Worm (Caenorhabditis elegans) whole organism, L2 larva: ENCODE results near the gene F08D12.15.

Experiments
- C34F6.9 ChIP-seq: fragments of 150-350 bp; optimal IDR thresholded peaks from 2 replicates; lab custom pipeline; 2014; ENCODE audit warnings: missing biosample characterization, missing genetic modification characterization
- F13H6.1 ChIP-seq: sonication (generic microtip); optimal IDR thresholded peaks from 2 replicates; lab custom pipeline; 2016; ENCODE audit warnings: missing genetic modification characterization, missing compliant biosample characterization
- R02D3.7 ChIP-seq: fragments of 150-350 bp; optimal IDR thresholded peaks from 2 replicates; lab custom pipeline; 2014; ENCODE audit warnings: missing biosample characterization, missing genetic modification characterization
- Y55F3AM.14 ChIP-seq: fragments of 200-800 bp; sonication (Bioruptor generic); optimal IDR thresholded peaks from 2 replicates; lab custom pipeline; 2018; ENCODE audit warnings: mild to moderate bottlenecking, missing genetic modification characterization, missing compliant biosample characterization
- ZK546.5 ChIP-seq: sonication (generic microtip); optimal IDR thresholded peaks from 2 replicates; lab custom pipeline; 2017; ENCODE audit warnings: missing biosample characterization, missing genetic modification characterization
- alr-1 ChIP-seq: fragments of 150-350 bp; optimal IDR thresholded peaks from 2 replicates; lab custom pipeline; 2014; ENCODE audit warnings: missing biosample characterization, missing genetic modification characterization
- aly-2 ChIP-seq: fragments of 150-350 bp; optimal IDR thresholded peaks from 2 replicates; lab custom pipeline; 2014; ENCODE audit warnings: missing biosample characterization, missing genetic modification characterization
- ama-1 ChIP-seq: fragments of 150-350 bp; optimal IDR thresholded peaks from 2 replicates; lab custom pipeline; 2018; ENCODE audit warnings: inconsistent platforms
- blmp-1 ChIP-seq: sonication (generic microtip); optimal IDR thresholded peaks from 2 replicates; lab custom pipeline; 2017; ENCODE audit warnings: missing genetic modification characterization, mild to moderate bottlenecking, missing compliant biosample characterization, antibody characterized with exemption, moderate library complexity; ENCODE audit not compliant: insufficient read depth
- ceh-16 ChIP-seq: fragments of 150-350 bp; optimal IDR thresholded peaks from 2 replicates; lab custom pipeline; 2014; ENCODE audit warnings: missing biosample characterization, missing genetic modification characterization
- ceh-82 ChIP-seq: fragments of 150-350 bp; optimal IDR thresholded peaks from 2 replicates; lab custom pipeline; 2014; ENCODE audit warnings: missing biosample characterization, missing genetic modification characterization
- crh-2 ChIP-seq: sonication (generic microtip); optimal IDR thresholded peaks from 2 replicates; lab custom pipeline; 2017; ENCODE audit warnings: missing biosample characterization, missing genetic modification characterization
- dmd-4 ChIP-seq: sonication (generic microtip); optimal IDR thresholded peaks from 2 replicates; lab custom pipeline; 2017; ENCODE audit warnings: missing biosample characterization, missing genetic modification characterization
- egl-27 ChIP-seq: sonication (generic microtip); optimal IDR thresholded peaks from 3 replicates; lab custom pipeline; 2017; ENCODE audit warnings: missing biosample characterization, missing genetic modification reagents, missing genetic modification characterization
- elt-1 ChIP-seq: fragments of 150-350 bp; optimal IDR thresholded peaks from 2 replicates; lab custom pipeline; 2014; ENCODE audit warnings: missing biosample characterization, missing genetic modification characterization
- elt-3 ChIP-seq: sonication (generic microtip); optimal IDR thresholded peaks from 2 replicates; lab custom pipeline; 2017; ENCODE audit warnings: missing biosample characterization, missing genetic modification characterization
- fos-1 ChIP-seq: fragments of 150-350 bp; optimal IDR thresholded peaks from 2 replicates; lab custom pipeline; 2014; ENCODE audit warnings: missing biosample characterization, missing genetic modification characterization
- gmeb-1 ChIP-seq: fragments of 150-350 bp; optimal IDR thresholded peaks from 2 replicates; lab custom pipeline; 2014; ENCODE audit warnings: missing biosample characterization, missing genetic modification characterization
- lin-11 ChIP-seq: fragments of 150-350 bp; sonication (generic microtip); optimal IDR thresholded peaks from 2 replicates; lab custom pipeline; 2014; ENCODE audit warnings: missing biosample characterization, missing genetic modification characterization, inconsistent platforms, mixed read lengths
- lin-13 ChIP-seq: fragments of 150-350 bp; optimal IDR thresholded peaks from 2 replicates; lab custom pipeline; 2014; ENCODE audit warnings: missing biosample characterization, missing genetic modification reagents, missing genetic modification characterization
- lin-39 ChIP-seq: fragments of 150-350 bp; optimal IDR thresholded peaks from 2 replicates; lab custom pipeline; 2014; ENCODE audit warnings: missing biosample characterization, missing genetic modification reagents, missing genetic modification characterization
- lsy-2 ChIP-seq, 2 experiments: fragments of 150-350 bp in 1 of 2; sonication (generic microtip) in 1 of 2; optimal IDR thresholded peaks; 2 replicates each; lab custom pipeline; 2014 to 2017; ENCODE audit warnings: missing biosample characterization in 2 of 2, missing genetic modification characterization in 2 of 2
- mab-5 ChIP-seq: fragments of 150-350 bp; optimal IDR thresholded peaks from 2 replicates; lab custom pipeline; 2014; ENCODE audit warnings: missing biosample characterization, missing genetic modification characterization
- mbf-1 ChIP-seq: sonication (generic microtip); optimal IDR thresholded peaks from 2 replicates; lab custom pipeline; 2017; ENCODE audit warnings: missing biosample characterization, missing genetic modification characterization
- mdl-1 ChIP-seq, 2 experiments: fragments of 150-350 bp in 1 of 2; sonication (generic microtip) in 1 of 2; optimal IDR thresholded peaks; 2 replicates each; lab custom pipeline; 2017; ENCODE audit warnings: missing biosample characterization in 2 of 2, missing genetic modification characterization in 2 of 2
- nhr-10 ChIP-seq: sonication (generic microtip); optimal IDR thresholded peaks from 2 replicates; lab custom pipeline; 2017; ENCODE audit warnings: missing biosample characterization, missing genetic modification characterization
- nhr-11 ChIP-seq: fragments of 150-350 bp; optimal IDR thresholded peaks from 2 replicates; lab custom pipeline; 2014; ENCODE audit warnings: missing biosample characterization, missing genetic modification characterization
- nhr-12 ChIP-seq: fragments of 150-350 bp; optimal IDR thresholded peaks from 2 replicates; lab custom pipeline; 2014; ENCODE audit warnings: missing biosample characterization, missing genetic modification characterization
- nhr-129 ChIP-seq: fragments of 150-350 bp; optimal IDR thresholded peaks from 2 replicates; lab custom pipeline; 2014; ENCODE audit warnings: missing biosample characterization, missing genetic modification characterization
- nhr-21 ChIP-seq: fragments of 150-350 bp; optimal IDR thresholded peaks from 2 replicates; lab custom pipeline; 2014; ENCODE audit warnings: missing biosample characterization, missing genetic modification characterization
- nhr-23 ChIP-seq: fragments of 150-350 bp; optimal IDR thresholded peaks from 2 replicates; lab custom pipeline; 2014; ENCODE audit warnings: missing biosample characterization, missing genetic modification reagents, missing genetic modification characterization
- nhr-237 ChIP-seq: fragments of 150-350 bp; optimal IDR thresholded peaks from 2 replicates; lab custom pipeline; 2014; ENCODE audit warnings: missing biosample characterization, missing genetic modification characterization
- nhr-25 ChIP-seq: fragments of 150-350 bp; sonication (generic microtip); optimal IDR thresholded peaks from 3 replicates; lab custom pipeline; 2014; ENCODE audit warnings: missing biosample characterization, missing genetic modification characterization
- nhr-6 ChIP-seq: fragments of 150-350 bp; optimal IDR thresholded peaks from 2 replicates; lab custom pipeline; 2014; ENCODE audit warnings: missing biosample characterization, missing genetic modification characterization
- nhr-77 ChIP-seq: fragments of 150-350 bp; optimal IDR thresholded peaks from 2 replicates; lab custom pipeline; 2014; ENCODE audit warnings: missing biosample characterization, missing genetic modification characterization
- peb-1 ChIP-seq: fragments of 150-350 bp; optimal IDR thresholded peaks from 2 replicates; lab custom pipeline; 2014; ENCODE audit warnings: missing biosample characterization, missing genetic modification characterization
- sem-4 ChIP-seq: fragments of 150-350 bp; optimal IDR thresholded peaks from 2 replicates; lab custom pipeline; 2014; ENCODE audit warnings: missing biosample characterization, missing genetic modification reagents, missing genetic modification characterization
- skn-1 ChIP-seq: sonication (generic microtip); optimal IDR thresholded peaks from 2 replicates; lab custom pipeline; 2017; ENCODE audit warnings: missing biosample characterization, missing genetic modification characterization
- sma-3 ChIP-seq: sonication (generic microtip); optimal IDR thresholded peaks from 2 replicates; lab custom pipeline; 2016; ENCODE audit warnings: missing genetic modification reagents, missing genetic modification characterization, missing compliant biosample characterization
- sma-9 ChIP-seq, 2 experiments: fragments of 150-350 bp in 1 of 2; sonication (generic microtip) in 1 of 2; optimal IDR thresholded peaks; 2 replicates each; lab custom pipeline; 2014 to 2016; ENCODE audit warnings: missing genetic modification characterization in 2 of 2, mild to moderate bottlenecking in 1 of 2, missing biosample characterization in 1 of 2, missing compliant biosample characterization in 1 of 2, missing genetic modification reagents in 1 of 2, moderate library complexity in 1 of 2
- snpc-4 ChIP-seq: fragments of 150-350 bp; optimal IDR thresholded peaks from 2 replicates; lab custom pipeline; 2014; ENCODE audit warnings: missing biosample characterization, missing genetic modification characterization
- unc-39 ChIP-seq: fragments of 150-350 bp; optimal IDR thresholded peaks from 2 replicates; lab custom pipeline; 2014; ENCODE audit warnings: missing biosample characterization, missing genetic modification characterization
- unc-55 ChIP-seq: fragments of 150-350 bp; sonication (generic microtip); optimal IDR thresholded peaks from 3 replicates; lab custom pipeline; 2014; ENCODE audit warnings: missing biosample characterization, missing genetic modification reagents, missing genetic modification characterization
- unc-62 ChIP-seq: fragments of 150-350 bp; optimal IDR thresholded peaks from 2 replicates; lab custom pipeline; 2014; ENCODE audit warnings: missing biosample characterization, missing genetic modification reagents, missing genetic modification characterization
- zag-1 ChIP-seq: fragments of 150-350 bp; optimal IDR thresholded peaks from 2 replicates; lab custom pipeline; 2014; ENCODE audit warnings: missing biosample characterization, missing genetic modification characterization
- ztf-1 ChIP-seq: fragments of 200-800 bp; sonication (Bioruptor generic); conservative IDR thresholded peaks from 2 replicates; pipeline ENCODE4 v1.3.6; 2022; ENCODE audit warnings: missing genetic modification characterization, missing compliant biosample characterization
- ztf-11 ChIP-seq: sonication (generic microtip); optimal IDR thresholded peaks from 2 replicates; lab custom pipeline; 2017; ENCODE audit warnings: missing biosample characterization, missing genetic modification characterization
- ztf-4 ChIP-seq: fragments of 150-350 bp; optimal IDR thresholded peaks from 2 replicates; lab custom pipeline; 2014; ENCODE audit warnings: missing biosample characterization, missing genetic modification characterization

F08D12.15 gene

DNA sequence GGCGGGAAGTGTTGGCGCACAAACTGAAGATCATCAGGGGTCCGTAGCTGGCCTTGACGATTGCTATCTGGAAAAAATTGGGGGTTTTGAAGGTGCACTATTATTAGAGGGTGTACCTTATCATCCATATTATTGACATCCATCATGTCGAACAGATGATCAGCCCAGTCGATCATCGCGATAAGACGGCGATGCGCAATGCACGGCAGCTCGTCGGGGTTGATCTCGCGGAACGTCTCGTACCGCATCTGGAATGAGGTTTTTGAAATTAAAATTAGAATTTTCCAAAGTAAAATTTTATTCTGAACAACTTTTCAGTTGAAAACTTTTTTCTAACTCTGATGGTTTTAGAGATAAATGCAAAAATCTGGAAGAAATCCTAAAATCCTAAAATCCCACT, 31.5 kb downstream of the F08D12.15 start:
- no peak for TF ChIP-seq elt-3 (tag; lab: Kevin White, UChicago)
- TF ChIP-seq peb-1 (tag; lab: Kevin White, UChicago) = no peak
- TF ChIP-seq unc-39 (tag; lab: Kevin White, UChicago) = no peak
- TF ChIP-seq ztf-4 (tag; lab: Kevin White, UChicago) = no peak
- TF ChIP-seq ceh-82 = no peak
- no peak for TF ChIP-seq egl-27 (tag; lab: Kevin White, UChicago)
- TF ChIP-seq nhr-6 = no peak

DNA sequence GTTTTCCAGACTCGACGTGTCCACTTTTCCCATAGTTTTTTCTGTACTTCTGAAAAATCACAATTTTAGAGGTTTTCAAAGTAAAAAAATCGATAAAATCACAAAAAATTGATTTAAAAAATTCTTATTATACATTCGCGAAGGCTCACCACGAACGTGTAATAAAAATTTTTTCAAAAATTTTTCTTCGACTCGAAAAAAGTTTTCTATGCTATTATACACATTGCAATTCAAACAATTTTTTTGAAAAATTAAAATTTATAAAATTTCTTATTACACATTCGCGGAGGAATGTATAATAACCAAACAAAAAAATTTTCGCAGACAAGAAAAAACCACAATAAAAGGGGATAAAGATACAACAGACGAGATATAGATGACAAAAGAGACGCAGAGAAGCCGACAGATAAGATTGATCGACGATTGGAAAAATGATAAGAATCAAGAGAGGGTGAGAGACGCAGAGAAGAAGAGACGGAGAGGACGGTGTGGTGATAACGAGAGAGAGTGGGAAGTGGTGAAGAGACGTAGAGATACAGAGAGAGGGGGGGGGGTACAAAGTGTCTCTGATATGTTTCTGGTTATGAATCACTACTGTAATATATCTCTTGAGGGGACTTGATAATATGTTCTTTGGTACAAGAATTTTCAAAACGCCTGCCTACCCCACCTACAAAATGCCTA, 34.3 kb downstream of the F08D12.15 start, which contains the start of gene nhr-119:
Gene nhr-119 (minus strand): TSS at position 51 of the 684 bp plus-strand sequence.
- TF ChIP-seq R02D3.7 = no peak
- TF ChIP-seq elt-1 (tag; lab: Kevin White, UChicago) = peak; percentile 63
- no peak for TF ChIP-seq ZK546.5 (tag; lab: Kevin White, UChicago)
- TF ChIP-seq alr-1 = no peak
- TF ChIP-seq lsy-2 (tag; optimal IDR thresholded peaks at IDR 0.05; lab: Kevin White, UChicago) = peak in 1 of 2 experiments; percentile 73
- TF ChIP-seq nhr-77 (tag; lab: Kevin White, UChicago) = peak; percentile 40
- TF ChIP-seq skn-1 (tag; lab: Kevin White, UChicago) = peak; percentile 46
- peak; percentile 66 for TF ChIP-seq crh-2 (tag; lab: Kevin White, UChicago)
- peak; percentile 44 for TF ChIP-seq nhr-6
- TF ChIP-seq unc-39 (tag; lab: Kevin White, UChicago) = no peak
- peak; percentile 79 for TF ChIP-seq lin-13 (GFP tag; lab: Kevin White, UChicago)
- no peak for TF ChIP-seq nhr-10 (tag; lab: Kevin White, UChicago)
- TF ChIP-seq mab-5 (tag; lab: Kevin White, UChicago) = peak; percentile 15
- TF ChIP-seq mbf-1 (tag; lab: Kevin White, UChicago) = no peak
- TF ChIP-seq nhr-25 (tag; lab: Kevin White, UChicago) = peak; percentile 86
- peak; percentile 30 for TF ChIP-seq nhr-129 (tag; lab: Kevin White, UChicago)
- TF ChIP-seq elt-3 (tag; lab: Kevin White, UChicago) = no peak
- TF ChIP-seq aly-2 (tag; lab: Kevin White, UChicago) = no peak
- peak; percentile 79 for TF ChIP-seq blmp-1 (tag; lab: Kevin White, UChicago)
- no peak for TF ChIP-seq nhr-12
- TF ChIP-seq lin-11 = no peak
- peak; percentile 47 for TF ChIP-seq unc-62 (GFP tag; lab: Kevin White, UChicago)
- no peak for TF ChIP-seq ceh-82
- no peak for TF ChIP-seq zag-1
- TF ChIP-seq unc-55 (GFP tag; lab: Kevin White, UChicago) = no peak
- peak; percentile 38 for TF ChIP-seq C34F6.9
- no peak for TF ChIP-seq nhr-23 (tag; lab: Kevin White, UChicago)
- no peak for TF ChIP-seq nhr-11
- TF ChIP-seq F13H6.1 (tag; lab: Kevin White, UChicago) = peak; percentile 85
- no peak for TF ChIP-seq ama-1 (lab: Kevin White, UChicago)
- peak; percentile 27 for TF ChIP-seq sem-4
- no peak for TF ChIP-seq Y55F3AM.14
- TF ChIP-seq sma-3 (GFP tag; lab: Kevin White, UChicago) = peak; percentile 96
- peak; percentile 93 for TF ChIP-seq sma-9 (GFP tag; optimal IDR thresholded peaks at IDR 0.05; lab: Kevin White, UChicago)
- TF ChIP-seq sma-9 (tag; optimal IDR thresholded peaks at IDR 0.05; lab: Kevin White, UChicago) = no peak
- TF ChIP-seq ceh-16 (tag; lab: Kevin White, UChicago) = no peak
- TF ChIP-seq snpc-4 (tag; lab: Kevin White, UChicago) = no peak
- no peak for TF ChIP-seq dmd-4
- no peak for TF ChIP-seq lin-39
- peak; percentile 90 for TF ChIP-seq nhr-21 (tag; lab: Kevin White, UChicago)
- TF ChIP-seq nhr-237 (tag; lab: Kevin White, UChicago) = no peak
- peak; percentile 75 for TF ChIP-seq gmeb-1 (tag; lab: Kevin White, UChicago)
- no peak for TF ChIP-seq peb-1 (tag; lab: Kevin White, UChicago)
- peak; percentile 53 to 65 for TF ChIP-seq mdl-1 (tag; optimal IDR thresholded peaks at IDR 0.05; lab: Kevin White, UChicago)
- no peak for TF ChIP-seq ztf-1 (GFP tag; lab: Robert Waterston, UW)
- TF ChIP-seq ztf-4 (tag; lab: Kevin White, UChicago) = peak; percentile 52
- peak; percentile 77 for TF ChIP-seq egl-27 (tag; lab: Kevin White, UChicago)
- no peak for TF ChIP-seq ztf-11 (tag; lab: Kevin White, UChicago)
- peak; percentile 94 for TF ChIP-seq fos-1 (tag; lab: Kevin White, UChicago)
